Fruit fly (Drosophila melanogaster): ENCODE data around the gene P5cr.

Gene P5cr

DNA sequence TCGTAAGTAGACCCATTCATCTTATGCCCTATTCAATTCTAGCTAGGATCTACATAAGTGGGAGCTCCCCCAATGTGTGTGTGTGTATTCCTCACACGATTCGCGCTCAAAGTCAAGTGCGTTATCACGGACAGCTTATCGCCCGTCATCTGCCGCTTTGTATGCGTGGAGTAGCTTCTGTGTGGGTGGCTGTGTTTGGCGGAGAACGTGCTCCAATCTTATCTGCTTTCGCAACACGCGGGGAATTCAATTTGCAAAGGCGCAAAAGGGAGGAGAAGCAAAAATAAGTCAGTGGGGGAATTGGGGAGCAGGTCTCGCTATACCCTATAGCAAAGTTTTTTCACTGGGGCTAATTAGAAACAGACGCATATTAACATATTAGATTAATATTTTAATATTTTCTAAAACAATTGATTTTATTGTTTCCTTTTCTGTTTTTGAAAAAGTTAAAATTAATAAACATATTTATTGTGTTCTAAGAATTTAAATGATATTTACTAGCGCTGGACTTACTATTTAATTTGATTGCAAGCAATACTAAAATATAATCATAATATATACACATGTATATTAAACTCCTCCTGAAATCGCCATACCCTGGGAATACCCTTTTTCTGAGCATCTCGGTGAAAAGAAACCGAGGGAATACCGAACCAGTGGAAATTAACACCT, 43.5 kb upstream of the P5cr start (continued):
- peak; percentile 24 for TF ChIP-seq Max (GFP tag; optimal IDR thresholded peaks at IDR 0.05)
- TF ChIP-seq zfh2 (GFP tag; optimal IDR thresholded peaks at IDR 0.05) = no peak
- no peak for TF ChIP-seq unc-4 (GFP tag; IDR thresholded peaks at IDR 0.05; ENCODE audit: partially characterized antibody)
- no peak for TF ChIP-seq amos (GFP tag; IDR thresholded peaks at IDR 0.05; ENCODE audit: partially characterized antibody)
- no peak for TF ChIP-seq CG1792 (GFP tag; optimal IDR thresholded peaks at IDR 0.05)
- TF ChIP-seq CG6683 (GFP tag; optimal IDR thresholded peaks at IDR 0.05) = peak; percentile 38
- TF ChIP-seq CG15601 (tag; optimal IDR thresholded peaks at IDR 0.05) = no peak
- peak; percentile 15 for TF ChIP-seq CG34376 (GFP tag; optimal IDR thresholded peaks at IDR 0.05)
- no peak for TF ChIP-seq E2f1 (GFP tag; IDR thresholded peaks at IDR 0.05)
- peak; percentile 54 for TF ChIP-seq CG30403 (GFP tag; optimal IDR thresholded peaks at IDR 0.05)
- TF ChIP-seq MTF-1 (GFP tag; optimal IDR thresholded peaks at IDR 0.05; ENCODE audit: borderline replicate concordance) = no peak
- TF ChIP-seq Ets65A (GFP tag) = no peak
- peak; percentile 57 for TF ChIP-seq BtbVII (GFP tag; optimal IDR thresholded peaks at IDR 0.05)
- TF ChIP-seq Dfd (GFP tag; optimal IDR thresholded peaks at IDR 0.05) = no peak
- no peak for TF ChIP-seq chn (GFP tag; optimal IDR thresholded peaks at IDR 0.05)
- TF ChIP-seq Deaf1 (tag; optimal IDR thresholded peaks at IDR 0.05) = peak; percentile 29
- TF ChIP-seq jumu (GFP tag; optimal IDR thresholded peaks at IDR 0.05) = no peak
- TF ChIP-seq lmd (GFP tag; IDR thresholded peaks at IDR 0.05) = peak; percentile 16; the same call in 1 of the 2 replicates
- TF ChIP-seq CG1603 (tag; optimal IDR thresholded peaks at IDR 0.05) = no peak
- TF ChIP-seq cwo (GFP tag; optimal IDR thresholded peaks at IDR 0.05) = peak; percentile 88
- 0 out of 2 replicates have a peak, but pooled peaks have one; percentile 23 for TF ChIP-seq Ptx1 (GFP tag; IDR thresholded peaks at IDR 0.05)
- TF ChIP-seq dati (GFP tag; IDR thresholded peaks at IDR 0.05) = no peak
- no peak for TF ChIP-seq CG13624 (GFP tag; optimal IDR thresholded peaks at IDR 0.05)

DNA sequence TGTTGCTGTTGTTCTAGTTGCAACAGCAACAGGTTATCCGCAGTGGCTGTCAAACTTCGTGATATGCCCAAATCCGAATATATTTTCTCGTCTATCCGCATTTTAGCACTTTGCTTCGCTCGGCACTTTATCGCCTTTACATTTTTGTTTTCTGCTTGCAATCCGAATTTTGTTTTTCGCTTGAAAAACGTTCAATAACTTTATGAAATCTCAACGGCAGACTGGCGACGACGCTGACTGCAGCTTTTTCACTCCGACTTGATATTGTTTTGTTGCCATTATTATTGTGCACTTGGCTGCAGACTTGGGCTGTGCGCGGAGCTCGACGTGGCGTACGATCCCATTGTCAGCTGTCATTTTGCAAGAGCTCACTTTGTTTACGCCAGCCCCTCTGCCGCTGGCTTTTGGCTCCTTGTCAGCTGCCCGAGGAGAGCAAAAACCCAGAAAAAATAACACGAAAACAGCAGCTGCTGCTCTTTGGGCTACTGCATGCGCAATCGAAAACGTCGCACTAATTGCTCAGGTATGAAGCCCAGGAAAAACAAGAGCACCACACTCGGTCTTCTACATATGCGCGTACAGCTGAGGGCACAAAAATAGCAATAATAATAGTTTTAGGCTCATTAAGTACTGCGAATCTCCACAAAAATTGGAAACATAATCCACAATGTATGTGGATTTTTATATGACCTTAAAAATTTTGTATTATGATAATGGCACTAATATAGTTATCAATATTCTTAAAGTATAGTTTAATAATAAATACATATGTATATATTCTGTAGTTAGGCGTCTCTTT, 42.4 kb upstream of the P5cr start:
- TF ChIP-seq CG7839 (tag; optimal IDR thresholded peaks at IDR 0.05) (peak; percentile 22), ap (GFP tag; IDR thresholded peaks at IDR 0.05) (peak; percentile 25; the same call in 1 of the 2 replicates), CG11696 (GFP tag; IDR thresholded peaks at IDR 0.05) (peak; percentile 83), twi (tag; optimal IDR thresholded peaks at IDR 0.05) (peak; percentile 46), dati (GFP tag; IDR thresholded peaks at IDR 0.05) (no peak), CG6654 (GFP tag; optimal IDR thresholded peaks at IDR 0.05) (peak; percentile 28), ttk (GFP tag; IDR thresholded peaks at IDR 0.05) (no peak), CG14441 (GFP tag; IDR thresholded peaks at IDR 0.05) (0 out of 2 replicates have a peak, but pooled peaks have one; percentile 5), Mrtf (GFP tag; IDR thresholded peaks at IDR 0.05) (no peak), Bgb (GFP tag; IDR thresholded peaks at IDR 0.05; ENCODE audit: partially characterized antibody) (no peak), sqz (GFP tag; optimal IDR thresholded peaks at IDR 0.05) (peak; percentile 10), gem (tag; optimal IDR thresholded peaks at IDR 0.05) (peak; percentile 31), unpg (GFP tag; optimal IDR thresholded peaks at IDR 0.05) (peak; percentile 8), CG2199 (GFP tag; IDR thresholded peaks at IDR 0.05) (0 out of 3 replicates have a peak, but pooled peaks have one; percentile 49), Hr51 (GFP tag; optimal IDR thresholded peaks at IDR 0.05) (peak in 1 of 2 experiments; percentile 18), sens-2 (GFP tag; IDR thresholded peaks at IDR 0.05) (0 out of 2 replicates have a peak, but pooled peaks have one; percentile 10), Drgx (GFP tag; IDR thresholded peaks at IDR 0.05) (peak; percentile 51), Med (GFP tag) (peak; percentile 9), grau (tag; optimal IDR thresholded peaks at IDR 0.05) (peak; percentile 2), CG18262 (tag; optimal IDR thresholded peaks at IDR 0.05) (peak; percentile 16), sens (GFP tag) (peak; percentile 48), CG31441 (GFP tag; IDR thresholded peaks at IDR 0.05) (0 out of 2 replicates have a peak, but pooled peaks have one; percentile 15), CG4424 (GFP tag; optimal IDR thresholded peaks at IDR 0.05) (peak; percentile 11), CG10274 (GFP tag; optimal IDR thresholded peaks at IDR 0.05) (no peak)
